Fruit fly (Drosophila melanogaster) whole organism, embryonic: Measurements from ENCODE around the gene CG7634.

ENCODE experiments used
- Aef1 ChIP-seq: fragments of 200-800 bp; sonication (Bioruptor generic); IDR thresholded peaks from 3 replicates; pipeline ENCODE4 v1.3.6; 2022; ENCODE audit warnings: missing biosample characterization, missing genetic modification characterization
- Bgb ChIP-seq: fragments of 200-800 bp; sonication (Bioruptor generic); IDR thresholded peaks from 2 replicates; pipeline ENCODE4 v1.3.6; 2022; ENCODE audit warnings: missing biosample characterization, missing genetic modification characterization; ENCODE audit not compliant: partially characterized antibody
- CG11247 ChIP-seq: fragments of 200-800 bp; sonication (Bioruptor generic); IDR thresholded peaks from 2 replicates; pipeline ENCODE4 v1.3.6; 2022; ENCODE audit warnings: missing biosample characterization, missing genetic modification characterization
- CG13287 ChIP-seq: fragments of 200-800 bp; sonication (Bioruptor generic); IDR thresholded peaks from 2 replicates; pipeline ENCODE4 v1.3.6; 2022; ENCODE audit warnings: missing biosample characterization, missing genetic modification characterization; ENCODE audit not compliant: partially characterized antibody
- CG13894 ChIP-seq: fragments of 200-800 bp; sonication (Bioruptor generic); optimal IDR thresholded peaks from 3 replicates; lab custom pipeline; 2018; ENCODE audit warnings: missing biosample characterization, mild to moderate bottlenecking, missing genetic modification characterization, moderate library complexity
- CG14710 ChIP-seq: fragments of 200-800 bp; sonication (Bioruptor generic); optimal IDR thresholded peaks from 3 replicates; lab custom pipeline; 2019; ENCODE audit warnings: missing biosample characterization, mild to moderate bottlenecking, missing genetic modification characterization, moderate library complexity
- CG15269 ChIP-seq: fragments of 200-800 bp; sonication (Bioruptor generic); optimal IDR thresholded peaks from 2 replicates; lab custom pipeline; 2018; ENCODE audit warnings: missing biosample characterization, mild to moderate bottlenecking, missing genetic modification characterization, moderate library complexity
- CG15601 ChIP-seq: fragments of 200-800 bp; sonication (Bioruptor generic); optimal IDR thresholded peaks from 3 replicates; lab custom pipeline; 2019; ENCODE audit warnings: missing biosample characterization, mild to moderate bottlenecking, missing genetic modification characterization, moderate library complexity
- CG1603 ChIP-seq: fragments of 200-800 bp; sonication (Bioruptor generic); optimal IDR thresholded peaks from 2 replicates; lab custom pipeline; 2019; ENCODE audit warnings: missing biosample characterization, mild to moderate bottlenecking, missing genetic modification characterization, moderate library complexity
- CG16813 ChIP-seq: fragments of 200-800 bp; sonication (Bioruptor generic); IDR thresholded peaks from 3 replicates; pipeline ENCODE4 v1.3.6; 2022; ENCODE audit warnings: missing biosample characterization, missing genetic modification characterization; ENCODE audit not compliant: partially characterized antibody
- CG17829 ChIP-seq: fragments of 200-800 bp; optimal IDR thresholded peaks from 2 replicates; lab custom pipeline; 2019; ENCODE audit warnings: missing biosample characterization, mild to moderate bottlenecking, missing genetic modification characterization, moderate library complexity
- CG17912 ChIP-seq: fragments of 200-800 bp; sonication (Bioruptor generic); optimal IDR thresholded peaks from 2 replicates; lab custom pipeline; 2018; ENCODE audit warnings: missing biosample characterization, mild to moderate bottlenecking, missing genetic modification characterization
- CG18011 ChIP-seq: fragments of 200-800 bp; sonication (Bioruptor generic); optimal IDR thresholded peaks from 2 replicates; lab custom pipeline; 2017; ENCODE audit warnings: missing biosample characterization, missing genetic modification characterization, mild to moderate bottlenecking, moderate library complexity, missing genotype
- CG2712 ChIP-seq: fragments of 200-800 bp; optimal IDR thresholded peaks from 3 replicates; lab custom pipeline; 2019; ENCODE audit warnings: missing biosample characterization, mild to moderate bottlenecking, missing genetic modification characterization, moderate library complexity
- CG32767 ChIP-seq: fragments of 200-800 bp; sonication (Bioruptor generic); IDR thresholded peaks from 2 replicates; pipeline ENCODE4 v1.3.6; 2022; ENCODE audit warnings: missing biosample characterization, missing genetic modification characterization
- CG33213 ChIP-seq: fragments of 200-800 bp; sonication (Bioruptor generic); optimal IDR thresholded peaks from 3 replicates; lab custom pipeline; 2016; ENCODE audit warnings: missing biosample characterization, missing genetic modification characterization
- CG4617 ChIP-seq: fragments of 200-800 bp; sonication (Bioruptor generic); optimal IDR thresholded peaks from 3 replicates; lab custom pipeline; 2016; ENCODE audit warnings: missing biosample characterization, missing genetic modification characterization, borderline replicate concordance
- CG4854 ChIP-seq: fragments of 200-800 bp; sonication (Bioruptor generic); optimal IDR thresholded peaks from 2 replicates; lab custom pipeline; 2016; ENCODE audit warnings: missing biosample characterization, missing genetic modification characterization, inconsistent platforms
- CG6765 ChIP-seq: fragments of 200-800 bp; sonication (Bioruptor generic); optimal IDR thresholded peaks from 3 replicates; lab custom pipeline; 2017; ENCODE audit warnings: missing biosample characterization, mild to moderate bottlenecking, missing genetic modification characterization
- CG7271 ChIP-seq: fragments of 200-800 bp; sonication (Bioruptor generic); optimal IDR thresholded peaks from 2 replicates; lab custom pipeline; 2018; ENCODE audit warnings: missing biosample characterization, mild to moderate bottlenecking, missing genetic modification characterization, moderate library complexity
- CG9797 ChIP-seq: fragments of 200-800 bp; sonication (Bioruptor generic); optimal IDR thresholded peaks from 3 replicates; lab custom pipeline; 2018; ENCODE audit warnings: missing biosample characterization, mild to moderate bottlenecking, missing genetic modification characterization
- D ChIP-seq, 2 experiments: fragments of 200-800 bp in 1 of 2; fragments of >200 bp in 1 of 2; sonication (Bioruptor generic) in 1 of 2; optimal IDR thresholded peaks; 2 replicates in 1 of 2; 3 replicates in 1 of 2; lab custom pipeline; 2017; ENCODE audit warnings: mild to moderate bottlenecking in 1 of 2, missing biosample characterization in 1 of 2, missing genetic modification characterization in 1 of 2, missing genetic modification reagents in 1 of 2
- D19A ChIP-seq: fragments of 200-800 bp; optimal IDR thresholded peaks from 3 replicates; lab custom pipeline; 2019; ENCODE audit warnings: missing biosample characterization, mild to moderate bottlenecking, missing genetic modification characterization, moderate library complexity
- E2f2 ChIP-seq: fragments of 200-800 bp; sonication (Bioruptor generic); IDR thresholded peaks from 2 replicates; pipeline ENCODE4 v1.3.6; 2022; ENCODE audit warnings: missing biosample characterization, missing genetic modification characterization
- Hr78 ChIP-seq, 2 experiments: fragments of 200-800 bp in 1 of 2; fragments of >200 bp in 1 of 2; sonication (Bioruptor generic) in 1 of 2; optimal IDR thresholded peaks; 2 replicates each; lab custom pipeline; 2017 to 2019; ENCODE audit warnings: missing biosample characterization in 2 of 2, missing genetic modification characterization in 2 of 2, mild to moderate bottlenecking in 1 of 2, moderate library complexity in 1 of 2
- Myb ChIP-seq: fragments of 200-800 bp; sonication (Bioruptor generic); optimal IDR thresholded peaks from 2 replicates; lab custom pipeline; 2016; ENCODE audit warnings: missing biosample characterization, missing genetic modification characterization
- NfI ChIP-seq: fragments of 200-800 bp; sonication (Bioruptor generic); optimal IDR thresholded peaks from 3 replicates; lab custom pipeline; 2018; ENCODE audit warnings: missing biosample characterization, mild to moderate bottlenecking, missing genetic modification characterization, moderate library complexity
- Pdp1 ChIP-seq, 2 experiments: fragments of 200-800 bp; sonication (Bioruptor generic); optimal IDR thresholded peaks; 3 replicates each; lab custom pipeline; 2016; ENCODE audit warnings: missing biosample characterization in 2 of 2, missing genetic modification characterization in 2 of 2, mild to moderate bottlenecking in 1 of 2, moderate library complexity in 1 of 2
- Sox100B ChIP-seq: fragments of 200-800 bp; sonication (Bioruptor generic); optimal IDR thresholded peaks from 3 replicates; lab custom pipeline; 2018; ENCODE audit warnings: missing biosample characterization, mild to moderate bottlenecking, missing genetic modification characterization
- Sry-β ChIP-seq: fragments of 200-800 bp; sonication (Bioruptor generic); optimal IDR thresholded peaks from 2 replicates; lab custom pipeline; 2018; ENCODE audit warnings: missing biosample characterization, mild to moderate bottlenecking, missing genetic modification characterization, moderate library complexity
- chinmo ChIP-seq: fragments of 200-800 bp; sonication (Bioruptor generic); IDR thresholded peaks from 4 replicates; pipeline ENCODE4 v1.3.6; 2022; ENCODE audit warnings: missing biosample characterization, missing genetic modification characterization; ENCODE audit not compliant: partially characterized antibody
- dan ChIP-seq: fragments of 200-800 bp; sonication (Bioruptor generic); IDR thresholded peaks from 2 replicates; pipeline ENCODE4 v1.3.6; 2022; ENCODE audit warnings: missing biosample characterization, missing genetic modification characterization
- emc ChIP-seq: fragments of 200-800 bp; sonication (Bioruptor generic); optimal IDR thresholded peaks from 2 replicates; lab custom pipeline; 2016; ENCODE audit warnings: missing biosample characterization, missing genetic modification characterization
- gfzf ChIP-seq: fragments of 200-800 bp; sonication (Bioruptor generic); optimal IDR thresholded peaks from 2 replicates; lab custom pipeline; 2016; ENCODE audit warnings: missing biosample characterization, mild to moderate bottlenecking, missing genetic modification characterization, moderate library complexity
- gro ChIP-seq: fragments of 200-800 bp; sonication (Bioruptor generic); optimal IDR thresholded peaks from 2 replicates; lab custom pipeline; 2016; ENCODE audit warnings: missing biosample characterization, missing genetic modification characterization
- insv ChIP-seq, 2 experiments: fragments of 200-800 bp; sonication (Bioruptor generic); optimal IDR thresholded peaks; 3 replicates each; lab custom pipeline; 2016 to 2018; ENCODE audit warnings: missing biosample characterization in 2 of 2, missing genetic modification characterization in 2 of 2
- kay ChIP-seq: fragments of 200-800 bp; sonication (Bioruptor generic); optimal IDR thresholded peaks from 2 replicates; lab custom pipeline; 2016; ENCODE audit warnings: missing biosample characterization, missing genetic modification characterization
- maf-S ChIP-seq: fragments of 200-800 bp; sonication (Bioruptor generic); optimal IDR thresholded peaks from 2 replicates; lab custom pipeline; 2016; ENCODE audit warnings: missing biosample characterization, missing genetic modification characterization
- nom ChIP-seq: fragments of 200-800 bp; sonication (Bioruptor generic); optimal IDR thresholded peaks from 2 replicates; lab custom pipeline; 2017; ENCODE audit warnings: missing biosample characterization, missing genetic modification characterization, mild to moderate bottlenecking, moderate library complexity, missing genetic modification reagents
- pfk ChIP-seq: fragments of 200-800 bp; sonication (Bioruptor generic); optimal IDR thresholded peaks from 2 replicates; lab custom pipeline; 2018; ENCODE audit warnings: missing biosample characterization, mild to moderate bottlenecking, missing genetic modification characterization, moderate library complexity
- pita ChIP-seq: fragments of 200-800 bp; sonication (Bioruptor generic); optimal IDR thresholded peaks from 2 replicates; lab custom pipeline; 2017; ENCODE audit warnings: missing biosample characterization, mild to moderate bottlenecking, missing genetic modification characterization
- schlank ChIP-seq: fragments of 200-800 bp; sonication (Bioruptor generic); optimal IDR thresholded peaks from 2 replicates; lab custom pipeline; 2018; ENCODE audit warnings: missing biosample characterization, mild to moderate bottlenecking, missing genetic modification characterization
- sima ChIP-seq: fragments of 200-800 bp; sonication (Bioruptor generic); optimal IDR thresholded peaks from 2 replicates; lab custom pipeline; 2016; ENCODE audit warnings: missing biosample characterization, missing genetic modification characterization
- ssp ChIP-seq: fragments of 200-800 bp; sonication (Bioruptor generic); IDR thresholded peaks from 2 replicates; pipeline ENCODE4 v1.3.6; 2022; ENCODE audit warnings: missing biosample characterization, missing genetic modification characterization
- trem ChIP-seq: fragments of 200-800 bp; optimal IDR thresholded peaks from 3 replicates; lab custom pipeline; 2019; ENCODE audit warnings: missing biosample characterization, mild to moderate bottlenecking, missing genetic modification characterization, moderate library complexity
- unpg ChIP-seq: fragments of 200-800 bp; sonication (Bioruptor generic); optimal IDR thresholded peaks from 3 replicates; lab custom pipeline; 2018; ENCODE audit warnings: missing biosample characterization, mild to moderate bottlenecking, missing genetic modification characterization, moderate library complexity

The CG7634 gene

dm6 chr3L:21523059-21523836 lies 42.0 kb upstream of the CG7634 start, which contains the start of gene CG7611 (continued):
- TF ChIP-seq CG7271 (tag; lab: Kevin White, UChicago): no peak
- TF ChIP-seq insv (GFP tag; optimal IDR thresholded peaks at IDR 0.05; lab: Kevin White, UChicago): peak in 1 of 2 experiments; percentile 6
- no peak for TF ChIP-seq CG33213 (GFP tag; lab: Kevin White, UChicago)
- no peak for TF ChIP-seq CG15269 (tag; lab: Kevin White, UChicago)
- 0 out of 2 replicates have a peak, but pooled peaks have one; percentile 27 for TF ChIP-seq Bgb (GFP tag; lab: Robert Waterston, UW)
- peak; percentile 27; the same call in 1 of the 2 replicates for TF ChIP-seq CG13287 (GFP tag; lab: Robert Waterston, UW)
- peak; percentile 57 for TF ChIP-seq E2f2
- no peak for TF ChIP-seq NfI
- TF ChIP-seq ssp (GFP tag; lab: Robert Waterston, UW): peak; percentile 46; the same call in 1 of the 2 replicates
- TF ChIP-seq Sox100B (GFP tag; lab: Kevin White, UChicago): no peak
- peak; percentile 40 for TF ChIP-seq Myb
- no peak for TF ChIP-seq CG16813
- TF ChIP-seq CG9797 (GFP tag; lab: Kevin White, UChicago): peak; percentile 87
- no peak for TF ChIP-seq CG6765
- TF ChIP-seq CG32767 (GFP tag; lab: Robert Waterston, UW): peak; percentile 78; the same call in 1 of the 2 replicates
- TF ChIP-seq Pdp1 (GFP tag; optimal IDR thresholded peaks at IDR 0.05; lab: Kevin White, UChicago): peak in 1 of 2 experiments; percentile 77
- peak; percentile 12 for TF ChIP-seq nom (GFP tag; lab: Kevin White, UChicago)
- no peak for TF ChIP-seq CG4854 (GFP tag; lab: Kevin White, UChicago)
- peak; percentile 22 for TF ChIP-seq CG2712 (tag; lab: Kevin White, UChicago)
- no peak for TF ChIP-seq sima
- peak; percentile 79 for TF ChIP-seq CG4617 (GFP tag; lab: Kevin White, UChicago)
- no peak for TF ChIP-seq unpg (GFP tag; lab: Kevin White, UChicago)
- TF ChIP-seq CG13894: no peak
- TF ChIP-seq Sry-β: no peak
- no peak for TF ChIP-seq Aef1
- TF ChIP-seq dan: no peak
- 0 out of 4 replicates have a peak, but pooled peaks have one; percentile 69 for TF ChIP-seq chinmo
- no peak for TF ChIP-seq maf-S
- peak; percentile 52 for TF ChIP-seq trem (tag; lab: Kevin White, UChicago)
- peak; percentile 29 for TF ChIP-seq CG1603 (tag; lab: Kevin White, UChicago)
- no peak for TF ChIP-seq pfk (GFP tag; lab: Kevin White, UChicago)
- no peak for TF ChIP-seq CG11247 (GFP tag; lab: Robert Waterston, UW)
- no peak for TF ChIP-seq gro
- TF ChIP-seq D19A (tag; lab: Kevin White, UChicago): peak; percentile 24
- TF ChIP-seq CG18011 (GFP tag; lab: Kevin White, UChicago): no peak
- TF ChIP-seq CG17829 (tag; lab: Kevin White, UChicago): peak; percentile 31
- no peak for TF ChIP-seq schlank
- peak; percentile 78 for TF ChIP-seq gfzf (GFP tag; lab: Kevin White, UChicago)
- TF ChIP-seq pita (GFP tag; lab: Kevin White, UChicago): no peak
- no peak for TF ChIP-seq emc (GFP tag; lab: Kevin White, UChicago)
- TF ChIP-seq Hr78 (GFP tag; optimal IDR thresholded peaks at IDR 0.05; lab: Kevin White, UChicago): peak in 1 of 2 experiments; percentile 20
- peak; percentile 35 for TF ChIP-seq CG14710 (tag; lab: Kevin White, UChicago)
- TF ChIP-seq CG17912 (GFP tag; lab: Kevin White, UChicago): no peak
- peak; percentile 68 for TF ChIP-seq D (optimal IDR thresholded peaks at IDR 0.05; lab: Kevin White, UChicago)
- peak; percentile 8 for TF ChIP-seq D (GFP tag; optimal IDR thresholded peaks at IDR 0.05; lab: Kevin White, UChicago)
- TF ChIP-seq CG15601: peak; percentile 1
- TF ChIP-seq kay (GFP tag; lab: Kevin White, UChicago): no peak
